Fruit fly (Drosophila melanogaster) whole organism, pupa: ENCODE data around the gene mthl15.

Source experiments
- CG12605 ChIP-seq: fragments of 200-800 bp; sonication (Bioruptor generic); IDR thresholded peaks from 2 replicates; pipeline ENCODE4 v1.3.6; 2022; ENCODE audit warnings: missing biosample characterization, missing genetic modification characterization
- CG15710 ChIP-seq: fragments of 200-800 bp; sonication (Bioruptor generic); optimal IDR thresholded peaks from 2 replicates; lab custom pipeline; 2018; ENCODE audit warnings: missing biosample characterization, mild to moderate bottlenecking, missing genetic modification characterization, moderate library complexity
- CG32121 ChIP-seq: fragments of 200-800 bp; sonication (Bioruptor generic); IDR thresholded peaks from 2 replicates; pipeline ENCODE4 v1.3.6; 2022; ENCODE audit warnings: missing biosample characterization, missing genetic modification characterization
- CG4496 ChIP-seq: fragments of 200-800 bp; sonication (Bioruptor generic); IDR thresholded peaks from 3 replicates; pipeline ENCODE4 v1.3.6; 2022; ENCODE audit warnings: missing biosample characterization, missing genetic modification characterization
- CG8159 ChIP-seq: fragments of 200-800 bp; sonication (Bioruptor generic); optimal IDR thresholded peaks from 3 replicates; lab custom pipeline; 2018; ENCODE audit warnings: missing biosample characterization, mild to moderate bottlenecking, missing genetic modification characterization, moderate library complexity
- CG8301 ChIP-seq: fragments of 200-800 bp; sonication (Bioruptor generic); optimal IDR thresholded peaks from 2 replicates; lab custom pipeline; 2018; ENCODE audit warnings: missing biosample characterization, mild to moderate bottlenecking, missing genetic modification characterization
- CG9948 ChIP-seq: fragments of 200-800 bp; sonication (Bioruptor generic); optimal IDR thresholded peaks from 2 replicates; lab custom pipeline; 2018; ENCODE audit warnings: missing biosample characterization, mild to moderate bottlenecking, missing genetic modification characterization, moderate library complexity
- D1 ChIP-seq: fragments of 200-800 bp; sonication (Bioruptor generic); optimal IDR thresholded peaks from 2 replicates; lab custom pipeline; 2018; ENCODE audit warnings: missing biosample characterization, mild to moderate bottlenecking, missing genetic modification characterization, moderate library complexity
- EcR ChIP-seq: fragments of 200-800 bp; sonication (Bioruptor generic); optimal IDR thresholded peaks from 3 replicates; lab custom pipeline; 2019; ENCODE audit warnings: missing biosample characterization, missing genetic modification characterization, mild to moderate bottlenecking, moderate library complexity, missing genetic modification reagents
- Ets98B ChIP-seq: fragments of 200-800 bp; sonication (Bioruptor generic); IDR thresholded peaks from 2 replicates; pipeline ENCODE4 v1.3.6; 2022; ENCODE audit warnings: missing biosample characterization, missing genetic modification characterization
- Pif1B ChIP-seq: fragments of 200-800 bp; sonication (Bioruptor generic); optimal IDR thresholded peaks from 3 replicates; lab custom pipeline; 2016; ENCODE audit warnings: missing biosample characterization, missing genetic modification characterization
- rn ChIP-seq: fragments of 200-800 bp; sonication (Bioruptor generic); IDR thresholded peaks from 2 replicates; pipeline ENCODE4 v1.3.6; 2022; ENCODE audit warnings: missing biosample characterization, missing genetic modification characterization

DNA sequence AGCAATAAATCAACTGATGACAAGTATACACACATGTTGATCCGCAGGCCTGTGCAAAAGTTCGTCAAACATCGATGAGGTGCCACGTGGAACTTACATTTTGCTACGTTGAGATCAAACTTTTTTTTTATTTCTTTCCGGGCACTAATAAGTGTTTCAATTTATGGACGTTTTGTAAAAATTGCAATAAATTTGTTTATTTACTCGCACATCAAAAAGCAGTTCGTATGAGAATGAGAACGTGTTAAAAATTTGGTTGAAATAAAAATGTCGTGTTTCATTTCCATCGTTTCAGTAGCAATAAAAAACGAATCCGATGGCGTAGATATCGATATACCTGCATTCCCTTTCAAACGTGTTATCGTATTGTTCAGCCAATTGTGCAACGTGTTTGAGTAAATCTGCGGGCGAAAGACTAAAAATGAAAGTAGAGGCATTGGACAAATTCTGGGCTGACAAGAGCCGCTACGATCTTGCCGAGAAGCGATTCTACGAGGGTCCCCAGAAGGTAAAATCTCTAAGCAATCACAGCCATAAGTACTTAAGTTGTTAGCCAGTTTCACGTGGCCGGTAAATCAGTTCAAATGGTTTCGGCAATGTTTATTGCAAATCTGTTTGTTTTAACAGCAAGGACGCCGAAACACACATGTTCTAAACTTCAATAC lies 5.8 kb downstream of the mthl15 start, which contains the start of gene eEF1delta:
- TF ChIP-seq CG12605 (GFP tag; lab: Robert Waterston, UW) (no peak), Ets98B (GFP tag; lab: Robert Waterston, UW) (no peak), CG8301 (tag; lab: Kevin White, UChicago) (no peak), rn (GFP tag; lab: Robert Waterston, UW) (no peak), CG9948 (no peak), CG15710 (tag; lab: Kevin White, UChicago) (no peak), EcR (no peak), Pif1B (GFP tag; lab: Kevin White, UChicago) (no peak), CG4496 (no peak), CG32121 (GFP tag; lab: Robert Waterston, UW) (no peak), CG8159 (no peak), D1 (tag; lab: Kevin White, UChicago) (no peak)
